Worm (Caenorhabditis elegans) whole organism, L1 larva: ENCODE results near the gene T10B5.7.

Source experiments
- F16B12.6 ChIP-seq: fragments of 150-350 bp; optimal IDR thresholded peaks from 2 replicates; lab custom pipeline; 2014; ENCODE audit warnings: missing biosample characterization, missing genetic modification characterization
- aha-1 ChIP-seq: fragments of 150-350 bp; optimal IDR thresholded peaks from 2 replicates; lab custom pipeline; 2014; ENCODE audit warnings: missing biosample characterization, missing genetic modification characterization
- alr-1 ChIP-seq: fragments of 200-800 bp; sonication (Bioruptor generic); optimal IDR thresholded peaks from 2 replicates; lab custom pipeline; 2018; ENCODE audit warnings: borderline replicate concordance, mild to moderate bottlenecking, missing genetic modification characterization, missing compliant biosample characterization
- ama-1 ChIP-seq: fragments of 150-350 bp; optimal IDR thresholded peaks from 2 replicates; lab custom pipeline; 2014
- fkh-10 ChIP-seq: sonication (generic microtip); optimal IDR thresholded peaks from 2 replicates; lab custom pipeline; 2017; ENCODE audit warnings: missing biosample characterization, missing genetic modification reagents, missing genetic modification characterization
- lin-39 ChIP-seq: fragments of 150-350 bp; optimal IDR thresholded peaks from 2 replicates; lab custom pipeline; 2014; ENCODE audit warnings: missing biosample characterization, missing genetic modification reagents, missing genetic modification characterization
- lir-3 ChIP-seq: sonication (generic microtip); optimal IDR thresholded peaks from 2 replicates; lab custom pipeline; 2016; ENCODE audit warnings: mild to moderate bottlenecking, missing genetic modification characterization, moderate library complexity, missing compliant biosample characterization; ENCODE audit not compliant: poor library complexity
- lsy-2 ChIP-seq, 2 experiments: fragments of 150-350 bp; optimal IDR thresholded peaks; 2 replicates each; lab custom pipeline; 2014; ENCODE audit warnings: missing biosample characterization in 2 of 2, missing genetic modification characterization in 2 of 2
- mdl-1 ChIP-seq, 2 experiments: fragments of 150-350 bp; optimal IDR thresholded peaks; 2 replicates each; lab custom pipeline; 2014 to 2017; ENCODE audit warnings: missing biosample characterization in 2 of 2, missing genetic modification characterization in 2 of 2, inconsistent platforms in 1 of 2
- unc-62 ChIP-seq: fragments of 150-350 bp; optimal IDR thresholded peaks from 2 replicates; lab custom pipeline; 2014; ENCODE audit warnings: missing biosample characterization, missing genetic modification reagents, missing genetic modification characterization
- zag-1 ChIP-seq: fragments of 150-350 bp; optimal IDR thresholded peaks from 2 replicates; lab custom pipeline; 2014; ENCODE audit warnings: missing biosample characterization, missing genetic modification characterization
- ztf-11 ChIP-seq, 2 experiments: sonication (generic microtip); optimal IDR thresholded peaks; 2 replicates each; lab custom pipeline; 2016 to 2017; ENCODE audit warnings: missing genetic modification characterization in 2 of 2, missing biosample characterization in 1 of 2, missing compliant biosample characterization in 1 of 2

DNA sequence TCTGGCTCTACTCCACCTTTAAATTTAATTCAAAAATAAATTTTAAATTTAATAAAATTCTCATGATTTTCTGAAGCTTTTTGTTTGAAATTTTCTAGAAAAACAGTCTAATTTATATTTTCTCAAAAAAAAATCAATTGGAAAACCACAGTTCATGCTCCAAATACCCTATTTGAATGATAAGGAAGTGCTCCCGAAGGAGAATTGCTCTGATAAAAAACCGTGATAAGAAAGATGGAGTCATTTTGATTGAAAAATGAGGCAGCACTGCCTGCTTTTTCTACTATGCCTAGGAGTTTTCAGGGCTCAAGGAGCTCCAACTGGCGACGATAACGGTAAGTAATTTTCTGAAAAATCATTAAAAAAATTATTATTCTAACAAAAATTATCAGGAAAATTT lies at the start of gene T10B5.7:
- TF ChIP-seq lin-39 (no peak), lsy-2 (tag; optimal IDR thresholded peaks at IDR 0.05; lab: Kevin White, UChicago) (no peak), F16B12.6 (tag; lab: Kevin White, UChicago) (no peak), lir-3 (tag; lab: Kevin White, UChicago) (no peak), ama-1 (lab: Kevin White, UChicago) (no peak), aha-1 (no peak), ztf-11 (tag; optimal IDR thresholded peaks at IDR 0.05; lab: Kevin White, UChicago) (no peak), unc-62 (GFP tag; lab: Kevin White, UChicago) (no peak), mdl-1 (tag; optimal IDR thresholded peaks at IDR 0.05; lab: Kevin White, UChicago) (no peak), zag-1 (tag; lab: Kevin White, UChicago) (no peak), fkh-10 (GFP tag; lab: Kevin White, UChicago) (no peak), alr-1 (no peak)
